Worm (Caenorhabditis elegans): ENCODE results near the gene cyn-17.

cyn-17 gene

ce11 chrV:5790497-5791280, 8.8 kb upstream of the cyn-17 start, which contains the start of the genes nhr-142 and F44E7.9 (continued):
- peak; percentile 67 for TF ChIP-seq ctbp-1 (GFP tag; IDR thresholded peaks at IDR 0.05)
- TF ChIP-seq Y105C5A.15 (GFP tag; IDR thresholded peaks at IDR 0.05), result no peak
- no peak for TF ChIP-seq F10B5.3 (tag; optimal IDR thresholded peaks at IDR 0.05)
- TF ChIP-seq egl-27 (tag; optimal IDR thresholded peaks at IDR 0.05), result no peak
- no peak for TF ChIP-seq ceh-62 (tag; optimal IDR thresholded peaks at IDR 0.05)
- TF ChIP-seq attf-4 (tag; optimal IDR thresholded peaks at IDR 0.05), result no peak
- TF ChIP-seq F49E8.2 (tag; optimal IDR thresholded peaks at IDR 0.05; ENCODE audit: borderline replicate concordance), result no peak
- no peak for TF ChIP-seq unc-62 (GFP tag; optimal IDR thresholded peaks at IDR 0.05 in 1 of 2)
- TF ChIP-seq unc-62 (tag; optimal IDR thresholded peaks at IDR 0.05), result no peak
- no peak for TF ChIP-seq daf-12 (tag; optimal IDR thresholded peaks at IDR 0.05)
- TF ChIP-seq fos-1 (tag; optimal IDR thresholded peaks at IDR 0.05), result no peak
- TF ChIP-seq nhr-11 (tag; optimal IDR thresholded peaks at IDR 0.05), result peak; percentile 82
- peak; percentile 47; the same call in 1 of the 2 replicates for TF ChIP-seq Y48G9A.11 (GFP tag; IDR thresholded peaks at IDR 0.05)
- TF ChIP-seq mdt-29 (GFP tag; IDR thresholded peaks at IDR 0.05), result no peak
- TF ChIP-seq Y75B8A.6 (GFP tag; IDR thresholded peaks at IDR 0.05), result no peak
- no peak for TF ChIP-seq ceh-82 (tag; optimal IDR thresholded peaks at IDR 0.05)
- TF ChIP-seq nhr-28 (tag; optimal IDR thresholded peaks at IDR 0.05), result peak; percentile 100
- peak; percentile 59 for TF ChIP-seq hlh-30 (tag; optimal IDR thresholded peaks at IDR 0.05; ENCODE audit: insufficient read depth)
- TF ChIP-seq D1046.2 (GFP tag; IDR thresholded peaks at IDR 0.05), result no peak
- 0 out of 2 replicates have a peak, but pooled peaks have one; percentile 36 for TF ChIP-seq saeg-2 (GFP tag; IDR thresholded peaks at IDR 0.05)
- peak; percentile 95 for TF ChIP-seq mep-1 (tag; optimal IDR thresholded peaks at IDR 0.05)
- no peak for TF ChIP-seq unc-39 (tag; optimal IDR thresholded peaks at IDR 0.05)
- TF ChIP-seq T26A8.4 (GFP tag; IDR thresholded peaks at IDR 0.05), result peak; percentile 84
- no peak for TF ChIP-seq dmd-8 (GFP tag; IDR thresholded peaks at IDR 0.05)
- no peak for TF ChIP-seq nhr-25 (tag; optimal IDR thresholded peaks at IDR 0.05; ENCODE audit: borderline replicate concordance, insufficient read depth)
- peak; percentile 76 for TF ChIP-seq arid-1 (GFP tag; conservative IDR thresholded peaks at IDR 0.05)
- TF ChIP-seq fkh-10 (GFP tag; optimal IDR thresholded peaks at IDR 0.05), result peak; percentile 4
- TF ChIP-seq mxl-3 (GFP tag; optimal IDR thresholded peaks at IDR 0.05), result no peak
- no peak for TF ChIP-seq nhr-237 (tag; optimal IDR thresholded peaks at IDR 0.05)
- peak; percentile 83 for TF ChIP-seq dpl-1 (GFP tag; optimal IDR thresholded peaks at IDR 0.05)
- peak; percentile 34; the same call in 1 of the 2 replicates for TF ChIP-seq nhr-42 (GFP tag; IDR thresholded peaks at IDR 0.05)
- no peak for TF ChIP-seq daf-19 (GFP tag; conservative IDR thresholded peaks at IDR 0.05)
- no peak for TF ChIP-seq aly-2 (tag; optimal IDR thresholded peaks at IDR 0.05)
- TF ChIP-seq snpc-4 (tag; optimal IDR thresholded peaks at IDR 0.05), result no peak
- TF ChIP-seq dmd-6 (GFP tag; IDR thresholded peaks at IDR 0.05), result peak; percentile 77
- peak; percentile 58 for TF ChIP-seq tra-1 (GFP tag; IDR thresholded peaks at IDR 0.05)
- 0 out of 2 replicates have a peak, but pooled peaks have one; percentile 31 for TF ChIP-seq mxl-2 (GFP tag; conservative IDR thresholded peaks at IDR 0.05)
- TF ChIP-seq rbr-2 (tag; optimal IDR thresholded peaks at IDR 0.05), result peak; percentile 89
- TF ChIP-seq spr-3 (GFP tag; optimal IDR thresholded peaks at IDR 0.05), result peak; percentile 70
- peak; percentile 83 for TF ChIP-seq T20F7.1 (GFP tag; optimal IDR thresholded peaks at IDR 0.05)
- TF ChIP-seq duxl-1 (tag; optimal IDR thresholded peaks at IDR 0.05; ENCODE audit: poor library complexity), result peak; percentile 37
- peak; percentile 61 for TF ChIP-seq F37D6.2 (tag; optimal IDR thresholded peaks at IDR 0.05)
- TF ChIP-seq ceh-44 (GFP tag; IDR thresholded peaks at IDR 0.05), result peak; percentile 48; the same call in 1 of the 2 replicates
- TF ChIP-seq ces-1 (GFP tag; optimal IDR thresholded peaks at IDR 0.05), result no peak
- 0 out of 2 replicates have a peak, but pooled peaks have one; percentile 41 for TF ChIP-seq lin-1 (GFP tag; IDR thresholded peaks at IDR 0.05)
- TF ChIP-seq hmg-1.1 (GFP tag; IDR thresholded peaks at IDR 0.05), result peak; percentile 82
- TF ChIP-seq ama-1 (optimal IDR thresholded peaks at IDR 0.05), result no peak
- TF ChIP-seq tag-97 (GFP tag; IDR thresholded peaks at IDR 0.05), result no peak
- TF ChIP-seq hif-1 (tag; optimal IDR thresholded peaks at IDR 0.05), result peak; percentile 4 to 87
- peak; percentile 78 for TF ChIP-seq ceh-20 (GFP tag; IDR thresholded peaks at IDR 0.05)

All from whole organism, L4 larva.